Worm (Caenorhabditis elegans): ENCODE results near the gene cnc-5.
A peak's percentile ranks its signal among the peaks of the same experiment; 100 is the strongest.

The cnc-5 gene

ce11 chrV:1471078-1471969 is 26.1 kb downstream of the cnc-5 start (continued):
- TF ChIP-seq F22D6.2 (tag; optimal IDR thresholded peaks at IDR 0.05) (no peak), lir-1 (GFP tag; conservative IDR thresholded peaks at IDR 0.05) (no peak), mel-28 (tag; optimal IDR thresholded peaks at IDR 0.05; ENCODE audit: borderline replicate concordance) (no peak), nhr-120 (GFP tag; IDR thresholded peaks at IDR 0.05) (no peak), T07F8.4 (tag; optimal IDR thresholded peaks at IDR 0.05) (no peak)

- TF ChIP-seq hsf-1 (GFP tag; IDR thresholded peaks at IDR 0.05): no peak
- 0 out of 2 replicates have a peak, but pooled peaks have one; percentile 10 for TF ChIP-seq nfyb-1 (GFP tag; IDR thresholded peaks at IDR 0.05)
- peak; percentile 32; the same call in 1 of the 2 replicates for TF ChIP-seq egrh-3 (GFP tag; IDR thresholded peaks at IDR 0.05)
- TF ChIP-seq nhr-90 (tag; optimal IDR thresholded peaks at IDR 0.05): no peak
- no peak for TF ChIP-seq ets-4 (GFP tag; optimal IDR thresholded peaks at IDR 0.05)
- TF ChIP-seq lin-54 (GFP tag; optimal IDR thresholded peaks at IDR 0.05): no peak
- TF ChIP-seq nhr-27 (tag; optimal IDR thresholded peaks at IDR 0.05): no peak
- TF ChIP-seq cebp-1 (GFP tag; IDR thresholded peaks at IDR 0.05): peak; percentile 92
- peak; percentile 99 for TF ChIP-seq cebp-1 (tag; optimal IDR thresholded peaks at IDR 0.05)
- peak; percentile 86 for TF ChIP-seq zfh-2 (GFP tag; conservative IDR thresholded peaks at IDR 0.05)
- TF ChIP-seq ama-1 (optimal IDR thresholded peaks at IDR 0.05): no peak
- TF ChIP-seq ama-1 (GFP tag; optimal IDR thresholded peaks at IDR 0.05): no peak
These were observed 26.8 kb downstream of the cnc-5 start for ce11 chrV:1471977-1472376.

- TF ChIP-seq lin-26 (GFP tag; IDR thresholded peaks at IDR 0.05) (0 out of 2 replicates have a peak, but pooled peaks have one; percentile 9), ekl-4 (GFP tag; IDR thresholded peaks at IDR 0.05) (peak; percentile 54; the same call in 1 of the 2 replicates), rcor-1 (GFP tag; IDR thresholded peaks at IDR 0.05) (0 out of 2 replicates have a peak, but pooled peaks have one; percentile 26), dpff-1 (tag; optimal IDR thresholded peaks at IDR 0.05) (no peak), ztf-25 (GFP tag; IDR thresholded peaks at IDR 0.05) (no peak), nhr-120 (GFP tag; IDR thresholded peaks at IDR 0.05) (0 out of 2 replicates have a peak, but pooled peaks have one; percentile 7), F49E8.2 (tag; optimal IDR thresholded peaks at IDR 0.05; ENCODE audit: insufficient read depth) (no peak), dox-1 (GFP tag; IDR thresholded peaks at IDR 0.05) (peak; percentile 19; the same call in 1 of the 2 replicates), nhr-80 (tag; optimal IDR thresholded peaks at IDR 0.05) (peak; percentile 39)
These were observed 27.4 kb downstream of the cnc-5 start for ce11 chrV:1472569-1472968.

- TF ChIP-seq aptf-3 (GFP tag; IDR thresholded peaks at IDR 0.05): no peak
- TF ChIP-seq lin-35 (GFP tag; optimal IDR thresholded peaks at IDR 0.05): peak in 1 of 3 experiments; percentile 71
- TF ChIP-seq bed-1 (GFP tag; IDR thresholded peaks at IDR 0.05): no peak
- TF ChIP-seq cebp-1 (GFP tag; IDR thresholded peaks at IDR 0.05): peak; percentile 21; the same call in 1 of the 2 replicates
- TF ChIP-seq cebp-1 (tag; optimal IDR thresholded peaks at IDR 0.05): peak; percentile 79
- TF ChIP-seq lin-40 (tag; optimal IDR thresholded peaks at IDR 0.05): peak; percentile 50
- peak; percentile 86 for TF ChIP-seq nhr-80 (tag; optimal IDR thresholded peaks at IDR 0.05)
- TF ChIP-seq B0019.2 (GFP tag; conservative IDR thresholded peaks at IDR 0.05): no peak
- TF ChIP-seq ztf-26 (tag; optimal IDR thresholded peaks at IDR 0.05): no peak
- TF ChIP-seq nhr-27 (tag; optimal IDR thresholded peaks at IDR 0.05): no peak
- no peak for TF ChIP-seq F52B5.7 (tag; optimal IDR thresholded peaks at IDR 0.05)
- TF ChIP-seq ekl-4 (GFP tag; IDR thresholded peaks at IDR 0.05): peak; percentile 15; the same call in 1 of the 2 replicates
- no peak for TF ChIP-seq lir-1 (GFP tag; conservative IDR thresholded peaks at IDR 0.05)
- TF ChIP-seq T26A5.8 (tag; optimal IDR thresholded peaks at IDR 0.05): no peak
- peak; percentile 46 for TF ChIP-seq K12H6.12 (tag; optimal IDR thresholded peaks at IDR 0.05)
- TF ChIP-seq tbx-9 (tag; optimal IDR thresholded peaks at IDR 0.05; ENCODE audit: borderline replicate concordance): no peak
- no peak for TF ChIP-seq hmg-20 (GFP tag; IDR thresholded peaks at IDR 0.05)
- no peak for TF ChIP-seq rcor-1 (GFP tag; IDR thresholded peaks at IDR 0.05)
- no peak for TF ChIP-seq F10E7.11 (tag; optimal IDR thresholded peaks at IDR 0.05)
- TF ChIP-seq hrde-1 (tag; optimal IDR thresholded peaks at IDR 0.05; ENCODE audit: borderline replicate concordance): no peak
- TF ChIP-seq F23B12.7 (tag; optimal IDR thresholded peaks at IDR 0.05; ENCODE audit: insufficient read depth): no peak
- TF ChIP-seq nfya-2 (GFP tag; IDR thresholded peaks at IDR 0.05): no peak
- no peak for TF ChIP-seq ztf-28 (GFP tag; IDR thresholded peaks at IDR 0.05)
These were observed 29.4 kb downstream of the cnc-5 start, which contains the start of the genes F53E2.2 and unc-60 for ce11 chrV:1474486-1475125. TSS of gene F53E2.2 (plus strand) at chrV:1475086. TSS of gene unc-60 (plus strand) at chrV:1475086.

All from whole organism, young adult.